Fruit fly (Drosophila melanogaster): ENCODE measurements around the gene CG15563.
A peak's percentile ranks its signal among the peaks of the same experiment; 100 is the strongest.

CG15563 gene

DNA sequence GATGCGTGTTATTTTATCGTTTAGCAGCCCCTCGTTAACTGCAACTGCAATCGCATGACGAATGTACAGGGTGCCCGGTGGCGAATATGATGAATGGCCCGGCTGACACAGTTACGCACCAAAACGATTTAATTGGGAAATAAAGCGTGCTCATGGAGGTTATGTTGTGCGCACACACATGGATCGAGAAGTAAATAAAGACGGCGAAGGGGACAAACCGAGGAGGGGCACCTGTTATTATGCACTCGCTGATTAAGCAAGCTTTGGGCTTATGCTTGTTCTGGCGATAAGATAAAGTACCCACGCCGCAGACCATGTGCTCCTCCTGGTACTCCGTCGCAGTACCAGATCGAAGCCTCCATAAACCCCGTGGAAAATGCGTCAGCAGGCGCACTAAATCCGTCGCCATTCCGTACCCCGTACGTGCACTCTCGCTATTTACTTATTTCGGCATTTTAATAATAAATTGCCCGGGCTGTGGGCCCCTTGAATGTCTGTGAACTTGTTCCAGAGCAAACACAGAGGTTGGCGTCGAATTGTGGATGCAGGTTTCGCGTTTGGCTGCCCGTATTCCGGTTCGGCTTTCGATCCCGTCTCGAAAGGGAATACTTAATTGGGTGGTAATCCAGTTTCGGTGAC, 7.0 kb downstream of the CG15563 start (continued):
- TF ChIP-seq GATAe (GFP tag; conservative IDR thresholded peaks at IDR 0.05) (peak; percentile 45; the same call in 1 of the 2 replicates), Drgx (GFP tag; IDR thresholded peaks at IDR 0.05) (peak; percentile 73), Ptx1 (GFP tag; IDR thresholded peaks at IDR 0.05) (peak; percentile 37; the same call in 1 of the 2 replicates), jing (GFP tag; optimal IDR thresholded peaks at IDR 0.05) (no peak), sens-2 (GFP tag; IDR thresholded peaks at IDR 0.05) (peak; percentile 50), vvl (GFP tag; IDR thresholded peaks at IDR 0.05) (0 out of 2 replicates have a peak, but pooled peaks have one; percentile 9), Pdp1 (GFP tag; optimal IDR thresholded peaks at IDR 0.05) (peak in 1 of 2 experiments; percentile 93), CG6854 (GFP tag; optimal IDR thresholded peaks at IDR 0.05) (no peak), Dll (GFP tag; IDR thresholded peaks at IDR 0.05; ENCODE audit: partially characterized antibody) (0 out of 4 replicates have a peak, but pooled peaks have one; percentile 13), CG9437 (GFP tag; optimal IDR thresholded peaks at IDR 0.05) (no peak), Taf1 (GFP tag; IDR thresholded peaks at IDR 0.05) (no peak), Xrp1 (GFP tag; IDR thresholded peaks at IDR 0.05) (peak; percentile 5; the same call in 1 of the 2 replicates), sug (tag; optimal IDR thresholded peaks at IDR 0.05) (peak; percentile 62), CG30403 (GFP tag; optimal IDR thresholded peaks at IDR 0.05) (no peak), Atf6 (GFP tag; IDR thresholded peaks at IDR 0.05) (no peak), CG6254 (GFP tag; optimal IDR thresholded peaks at IDR 0.05) (peak; percentile 72), grn (GFP tag; optimal IDR thresholded peaks at IDR 0.05) (no peak), Med (GFP tag) (peak; percentile 43), CG34422 (GFP tag; IDR thresholded peaks at IDR 0.05) (peak; percentile 39; the same call in 1 of the 3 replicates), HmgZ (tag; optimal IDR thresholded peaks at IDR 0.05) (peak; percentile 48), CG10366 (GFP tag; IDR thresholded peaks at IDR 0.05) (peak; percentile 72), repo (GFP tag; optimal IDR thresholded peaks at IDR 0.05) (no peak), gcm (GFP tag; optimal IDR thresholded peaks at IDR 0.05) (peak; percentile 56), slp2 (GFP tag; optimal IDR thresholded peaks at IDR 0.05) (no peak)

- TF ChIP-seq CG33213 (GFP tag; optimal IDR thresholded peaks at IDR 0.05) (no peak), Elba2 (GFP tag; optimal IDR thresholded peaks at IDR 0.05) (no peak), CG2202 (tag; optimal IDR thresholded peaks at IDR 0.05) (no peak), Pdp1 (GFP tag; optimal IDR thresholded peaks at IDR 0.05) (peak in 1 of 2 experiments; percentile 22), Jarid2 (GFP tag; optimal IDR thresholded peaks at IDR 0.05) (no peak), sug (tag; optimal IDR thresholded peaks at IDR 0.05) (peak; percentile 48), Dll (GFP tag; IDR thresholded peaks at IDR 0.05; ENCODE audit: partially characterized antibody) (0 out of 4 replicates have a peak, but pooled peaks have one; percentile 1), twi (tag; optimal IDR thresholded peaks at IDR 0.05) (peak; percentile 49), gem (tag; optimal IDR thresholded peaks at IDR 0.05) (no peak), sens (GFP tag) (peak; percentile 42), CG3407 (GFP tag; optimal IDR thresholded peaks at IDR 0.05) (no peak), CG2199 (GFP tag; IDR thresholded peaks at IDR 0.05) (no peak), Dip3 (GFP tag; optimal IDR thresholded peaks at IDR 0.05) (no peak), ab (GFP tag; optimal IDR thresholded peaks at IDR 0.05) (no peak), Abd-B (GFP tag; optimal IDR thresholded peaks at IDR 0.05) (no peak), Bteb2 (GFP tag; optimal IDR thresholded peaks at IDR 0.05) (no peak), exex (tag; optimal IDR thresholded peaks at IDR 0.05) (peak; percentile 80), Med (GFP tag) (peak; percentile 62), CG10959 (GFP tag; IDR thresholded peaks at IDR 0.05) (no peak), wor (GFP tag; IDR thresholded peaks at IDR 0.05) (no peak), CG34376 (GFP tag; optimal IDR thresholded peaks at IDR 0.05) (peak; percentile 41), CG6175 (GFP tag; IDR thresholded peaks at IDR 0.05) (no peak), gsb-n (tag; optimal IDR thresholded peaks at IDR 0.05) (no peak), crol (GFP tag; IDR thresholded peaks at IDR 0.05) (peak; percentile 58), mirr (GFP tag; optimal IDR thresholded peaks at IDR 0.05) (peak; percentile 19), CG31441 (GFP tag; IDR thresholded peaks at IDR 0.05) (no peak), ssp (GFP tag; IDR thresholded peaks at IDR 0.05) (no peak), CG15479 (GFP tag; optimal IDR thresholded peaks at IDR 0.05) (peak; percentile 64)
Observed at dm6 chr3R:31223971-31224860, 7.9 kb downstream of the CG15563 start.

Measured in whole organism, embryonic.